Worm (Caenorhabditis elegans): ENCODE results near the gene aco-2.

Gene aco-2

ce11 chrIII:7973201-7973767 is at the start of gene aco-2, which contains the start of gene eef-1B.1:
Gene aco-2 (plus strand): TSS chrIII:7973717.
Gene eef-1B.1 (minus strand): TSS chrIII:7973386.
- TF ChIP-seq lin-54 (GFP tag; optimal IDR thresholded peaks at IDR 0.05), result peak; percentile 86
- TF ChIP-seq rpc-1 (optimal IDR thresholded peaks at IDR 0.05), result no peak
- no peak for TF ChIP-seq rpc-1 (tag; optimal IDR thresholded peaks at IDR 0.05)
- TF ChIP-seq nfyb-1 (GFP tag; IDR thresholded peaks at IDR 0.05), result peak; percentile 85
- no peak for TF ChIP-seq B0035.1 (tag; optimal IDR thresholded peaks at IDR 0.05)
- TF ChIP-seq ceh-27 (GFP tag; optimal IDR thresholded peaks at IDR 0.05), result peak; percentile 77
- no peak for TF ChIP-seq ztf-22 (GFP tag; optimal IDR thresholded peaks at IDR 0.05)
- TF ChIP-seq ets-4 (GFP tag; optimal IDR thresholded peaks at IDR 0.05), result peak; percentile 63
- no peak for TF ChIP-seq hsf-1 (GFP tag; IDR thresholded peaks at IDR 0.05)
- peak; percentile 72 for TF ChIP-seq attf-3 (GFP tag; conservative IDR thresholded peaks at IDR 0.05)
- TF ChIP-seq F57A8.1 (GFP tag; optimal IDR thresholded peaks at IDR 0.05), result no peak
- peak; percentile 72 for TF ChIP-seq lsl-1 (GFP tag; optimal IDR thresholded peaks at IDR 0.05)
- TF ChIP-seq cebp-2 (GFP tag; IDR thresholded peaks at IDR 0.05), result no peak
- TF ChIP-seq mcd-1 (GFP tag; IDR thresholded peaks at IDR 0.05), result peak; percentile 88
- TF ChIP-seq snpc-3.4 (tag; optimal IDR thresholded peaks at IDR 0.05), result no peak
- TF ChIP-seq mxl-1 (tag; optimal IDR thresholded peaks at IDR 0.05), result no peak
- TF ChIP-seq lsy-27 (tag; optimal IDR thresholded peaks at IDR 0.05; ENCODE audit: borderline replicate concordance, insufficient read depth), result no peak
- peak; percentile 89 for TF ChIP-seq F33H1.4 (GFP tag; IDR thresholded peaks at IDR 0.05)
- no peak for TF ChIP-seq sptf-2 (GFP tag; optimal IDR thresholded peaks at IDR 0.05)
- no peak for TF ChIP-seq let-526 (GFP tag; IDR thresholded peaks at IDR 0.05)
- TF ChIP-seq nfya-1 (tag; optimal IDR thresholded peaks at IDR 0.05; ENCODE audit: borderline replicate concordance, insufficient read depth), result no peak
- TF ChIP-seq F23B12.7 (tag; optimal IDR thresholded peaks at IDR 0.05; ENCODE audit: insufficient read depth), result peak; percentile 57
- peak; percentile 84 for TF ChIP-seq K11D2.4 (GFP tag; IDR thresholded peaks at IDR 0.05)
- TF ChIP-seq hlh-12 (tag; optimal IDR thresholded peaks at IDR 0.05), result no peak
- TF ChIP-seq fkh-3 (tag; optimal IDR thresholded peaks at IDR 0.05), result no peak
- peak; percentile 78 for TF ChIP-seq tlf-1 (GFP tag; optimal IDR thresholded peaks at IDR 0.05)
- no peak for TF ChIP-seq ceh-91 (GFP tag; IDR thresholded peaks at IDR 0.05)
- TF ChIP-seq athp-1 (tag; optimal IDR thresholded peaks at IDR 0.05), result peak; percentile 3
- TF ChIP-seq let-607 (tag; optimal IDR thresholded peaks at IDR 0.05), result peak; percentile 9 to 69
- TF ChIP-seq dox-1 (GFP tag; IDR thresholded peaks at IDR 0.05), result peak; percentile 88
- no peak for TF ChIP-seq Y67H2A.10 (GFP tag; conservative IDR thresholded peaks at IDR 0.05)
- TF ChIP-seq ZK185.1 (tag; optimal IDR thresholded peaks at IDR 0.05; ENCODE audit: poor library complexity, severe bottlenecking), result peak; percentile 93
- peak; percentile 40 for TF ChIP-seq xnd-1 (tag; optimal IDR thresholded peaks at IDR 0.05)
- TF ChIP-seq bed-2 (GFP tag; IDR thresholded peaks at IDR 0.05), result no peak
- no peak for TF ChIP-seq sea-2 (GFP tag; IDR thresholded peaks at IDR 0.05)
- TF ChIP-seq lin-35 (GFP tag; optimal IDR thresholded peaks at IDR 0.05), result peak in 2 of 3 experiments; percentile 3 to 89
- peak; percentile 54 for TF ChIP-seq gei-17 (GFP tag; optimal IDR thresholded peaks at IDR 0.05)
- TF ChIP-seq dpl-1 (GFP tag; optimal IDR thresholded peaks at IDR 0.05), result peak; percentile 68
- no peak for TF ChIP-seq lin-26 (GFP tag; IDR thresholded peaks at IDR 0.05)
- no peak for TF ChIP-seq die-1 (tag; optimal IDR thresholded peaks at IDR 0.05)
- peak; percentile 52 for TF ChIP-seq K12H6.12 (tag; optimal IDR thresholded peaks at IDR 0.05)
- TF ChIP-seq zim-3 (tag; optimal IDR thresholded peaks at IDR 0.05), result no peak
- peak; percentile 53; the same call in 1 of the 2 replicates for TF ChIP-seq cebp-1 (GFP tag; IDR thresholded peaks at IDR 0.05)
- peak; percentile 87 for TF ChIP-seq cebp-1 (tag; optimal IDR thresholded peaks at IDR 0.05)
- no peak for TF ChIP-seq bed-1 (GFP tag; IDR thresholded peaks at IDR 0.05)
- TF ChIP-seq madf-6 (GFP tag; IDR thresholded peaks at IDR 0.05), result peak; percentile 84
- TF ChIP-seq hlh-26 (GFP tag; conservative IDR thresholded peaks at IDR 0.05), result no peak
- no peak for TF ChIP-seq him-1 (tag; optimal IDR thresholded peaks at IDR 0.05)

Measured in whole organism, young adult.